Fruit fly (Drosophila melanogaster) whole organism, embryonic: ENCODE measurements around the gene sit.

Experiments used
- BEAF-32 ChIP-seq: fragments of 200-800 bp; sonication (Bioruptor generic); optimal IDR thresholded peaks from 3 replicates; lab custom pipeline; 2017; ENCODE audit warnings: missing biosample characterization, missing genetic modification characterization, mild to moderate bottlenecking, moderate library complexity, missing genetic modification reagents
- Blimp-1 ChIP-seq: fragments of 200-800 bp; sonication (Bioruptor generic); optimal IDR thresholded peaks from 3 replicates; lab custom pipeline; 2018; ENCODE audit warnings: missing biosample characterization, missing genetic modification characterization, mild to moderate bottlenecking, moderate library complexity, missing genetic modification reagents
- CG12659 ChIP-seq: fragments of 200-800 bp; sonication (Bioruptor generic); optimal IDR thresholded peaks from 3 replicates; lab custom pipeline; 2017; ENCODE audit warnings: mild to moderate bottlenecking, missing biosample characterization, missing genetic modification reagents, missing genetic modification characterization
- CG15011 ChIP-seq: fragments of 200-800 bp; sonication (Bioruptor generic); optimal IDR thresholded peaks from 3 replicates; lab custom pipeline; 2018; ENCODE audit warnings: missing biosample characterization, mild to moderate bottlenecking, missing genetic modification characterization
- CG15601 ChIP-seq: fragments of 200-800 bp; sonication (Bioruptor generic); optimal IDR thresholded peaks from 3 replicates; lab custom pipeline; 2019; ENCODE audit warnings: missing biosample characterization, mild to moderate bottlenecking, missing genetic modification characterization, moderate library complexity
- CG16863 ChIP-seq: fragments of 200-800 bp; sonication (Bioruptor generic); optimal IDR thresholded peaks from 3 replicates; lab custom pipeline; 2016; ENCODE audit warnings: missing biosample characterization, missing genetic modification characterization
- CG17802 ChIP-seq: fragments of 200-800 bp; sonication (Bioruptor generic); optimal IDR thresholded peaks from 2 replicates; lab custom pipeline; 2018; ENCODE audit warnings: missing biosample characterization, mild to moderate bottlenecking, missing genetic modification characterization, moderate library complexity
- CG18011 ChIP-seq: fragments of 200-800 bp; sonication (Bioruptor generic); optimal IDR thresholded peaks from 2 replicates; lab custom pipeline; 2017; ENCODE audit warnings: missing biosample characterization, missing genetic modification characterization, mild to moderate bottlenecking, moderate library complexity, missing genotype
- CG3065 ChIP-seq: fragments of 200-800 bp; sonication (Bioruptor generic); optimal IDR thresholded peaks from 2 replicates; lab custom pipeline; 2016; ENCODE audit warnings: missing biosample characterization, missing genetic modification characterization
- CG34422 ChIP-seq: fragments of 200-800 bp; sonication (Bioruptor generic); IDR thresholded peaks from 3 replicates; pipeline ENCODE4 v1.3.6; 2022; ENCODE audit warnings: missing biosample characterization, missing genetic modification characterization
- CG43689 ChIP-seq: fragments of 200-800 bp; sonication (Bioruptor generic); IDR thresholded peaks from 2 replicates; pipeline ENCODE4 v1.3.6; 2022; ENCODE audit warnings: missing biosample characterization, missing genetic modification characterization
- CG4617 ChIP-seq: fragments of 200-800 bp; sonication (Bioruptor generic); optimal IDR thresholded peaks from 3 replicates; lab custom pipeline; 2016; ENCODE audit warnings: missing biosample characterization, missing genetic modification characterization, borderline replicate concordance
- CG6254 ChIP-seq: fragments of 200-800 bp; sonication (Bioruptor generic); optimal IDR thresholded peaks from 3 replicates; lab custom pipeline; 2017; ENCODE audit warnings: mild to moderate bottlenecking, missing biosample characterization, missing genetic modification reagents, missing genetic modification characterization
- CG6791 ChIP-seq: fragments of 200-800 bp; sonication (Bioruptor generic); IDR thresholded peaks from 3 replicates; pipeline ENCODE4 v1.3.6; 2022; ENCODE audit warnings: missing biosample characterization, missing genetic modification characterization; ENCODE audit not compliant: partially characterized antibody
- CG7745 ChIP-seq: fragments of 200-800 bp; sonication (Bioruptor generic); optimal IDR thresholded peaks from 2 replicates; lab custom pipeline; 2018; ENCODE audit warnings: missing biosample characterization, mild to moderate bottlenecking, missing genetic modification characterization, moderate library complexity
- CTCF ChIP-seq: fragments of 200-800 bp; sonication (Bioruptor generic); optimal IDR thresholded peaks from 2 replicates; lab custom pipeline; 2017; ENCODE audit warnings: missing biosample characterization, mild to moderate bottlenecking, missing genetic modification characterization, moderate library complexity
- Dad ChIP-seq: fragments of 200-800 bp; sonication (Bioruptor generic); optimal IDR thresholded peaks from 3 replicates; lab custom pipeline; 2016; ENCODE audit warnings: missing biosample characterization, missing genetic modification characterization
- Dref ChIP-seq: fragments of 200-800 bp; sonication (Bioruptor generic); IDR thresholded peaks from 2 replicates; pipeline ENCODE4 v1.3.6; 2022; ENCODE audit warnings: missing biosample characterization, missing genetic modification characterization
- E2f2 ChIP-seq: fragments of 200-800 bp; sonication (Bioruptor generic); IDR thresholded peaks from 2 replicates; pipeline ENCODE4 v1.3.6; 2022; ENCODE audit warnings: missing biosample characterization, missing genetic modification characterization
- Ets97D ChIP-seq: fragments of 200-800 bp; sonication (Bioruptor generic); optimal IDR thresholded peaks from 3 replicates; lab custom pipeline; 2016; ENCODE audit warnings: missing biosample characterization, missing genetic modification characterization
- Hsf ChIP-seq: fragments of 200-800 bp; sonication (Bioruptor generic); optimal IDR thresholded peaks from 3 replicates; lab custom pipeline; 2016; ENCODE audit warnings: missing biosample characterization, missing genetic modification characterization
- Opbp ChIP-seq: fragments of 200-800 bp; sonication (Bioruptor generic); IDR thresholded peaks from 3 replicates; pipeline ENCODE4 v1.3.6; 2022; ENCODE audit warnings: missing biosample characterization, missing genetic modification characterization; ENCODE audit not compliant: partially characterized antibody
- Rfx ChIP-seq: fragments of 200-800 bp; sonication (Bioruptor generic); IDR thresholded peaks from 2 replicates; pipeline ENCODE4 v1.3.6; 2022; ENCODE audit warnings: missing biosample characterization, missing genetic modification characterization
- Sry-δ ChIP-seq: fragments of 200-800 bp; sonication (Bioruptor generic); optimal IDR thresholded peaks from 2 replicates; lab custom pipeline; 2016; ENCODE audit warnings: missing biosample characterization, missing genetic modification characterization
- Ssrp ChIP-seq: fragments of 200-800 bp; sonication (Bioruptor generic); optimal IDR thresholded peaks from 2 replicates; lab custom pipeline; 2018; ENCODE audit warnings: missing biosample characterization, mild to moderate bottlenecking, missing genetic modification characterization, moderate library complexity
- bowl ChIP-seq: fragments of 200-800 bp; sonication (Bioruptor generic); IDR thresholded peaks from 2 replicates; pipeline ENCODE4 v1.3.6; 2022; ENCODE audit warnings: missing biosample characterization, missing genetic modification characterization
- btn ChIP-seq: fragments of 200-800 bp; sonication (Bioruptor generic); optimal IDR thresholded peaks from 2 replicates; lab custom pipeline; 2016; ENCODE audit warnings: missing biosample characterization, missing genetic modification characterization
- cg ChIP-seq: fragments of 200-800 bp; sonication (Bioruptor generic); optimal IDR thresholded peaks from 3 replicates; lab custom pipeline; 2019; ENCODE audit warnings: missing biosample characterization, mild to moderate bottlenecking, missing genetic modification characterization, moderate library complexity
- chinmo ChIP-seq: fragments of 200-800 bp; sonication (Bioruptor generic); IDR thresholded peaks from 4 replicates; pipeline ENCODE4 v1.3.6; 2022; ENCODE audit warnings: missing biosample characterization, missing genetic modification characterization; ENCODE audit not compliant: partially characterized antibody
- ham ChIP-seq: fragments of 200-800 bp; sonication (Bioruptor generic); IDR thresholded peaks from 2 replicates; pipeline ENCODE4 v1.3.6; 2022; ENCODE audit warnings: missing biosample characterization, missing genetic modification characterization
- kah ChIP-seq: fragments of 200-800 bp; sonication (Bioruptor generic); optimal IDR thresholded peaks from 2 replicates; lab custom pipeline; 2018; ENCODE audit warnings: missing biosample characterization, mild to moderate bottlenecking, missing genetic modification characterization
- pita ChIP-seq: fragments of 200-800 bp; sonication (Bioruptor generic); optimal IDR thresholded peaks from 2 replicates; lab custom pipeline; 2017; ENCODE audit warnings: missing biosample characterization, mild to moderate bottlenecking, missing genetic modification characterization
- pum ChIP-seq: fragments of 200-800 bp; sonication (Bioruptor generic); optimal IDR thresholded peaks from 2 replicates; lab custom pipeline; 2016; ENCODE audit warnings: missing biosample characterization, missing genetic modification characterization
- pzg ChIP-seq: fragments of 200-800 bp; sonication (Bioruptor generic); optimal IDR thresholded peaks from 3 replicates; lab custom pipeline; 2018; ENCODE audit warnings: missing biosample characterization, mild to moderate bottlenecking, missing genetic modification characterization, moderate library complexity
- repo ChIP-seq: fragments of 200-800 bp; sonication (Bioruptor generic); optimal IDR thresholded peaks from 2 replicates; lab custom pipeline; 2016; ENCODE audit warnings: missing biosample characterization, missing genetic modification characterization
- row ChIP-seq: fragments of 200-800 bp; sonication (Bioruptor generic); IDR thresholded peaks from 3 replicates; pipeline ENCODE4 v1.3.6; 2022; ENCODE audit warnings: missing biosample characterization, missing genetic modification characterization
- sd ChIP-seq: fragments of 200-800 bp; sonication (Bioruptor generic); optimal IDR thresholded peaks from 3 replicates; lab custom pipeline; 2018; ENCODE audit warnings: missing biosample characterization, mild to moderate bottlenecking, missing genetic modification characterization, moderate library complexity
- sens ChIP-seq: fragments of 200-800 bp; sonication (Bioruptor generic); peaks from one replicate; lab custom pipeline; 2016; ENCODE audit warnings: missing biosample characterization, missing genetic modification characterization
- sim ChIP-seq: fragments of 200-800 bp; sonication (Bioruptor generic); IDR thresholded peaks from 2 replicates; pipeline ENCODE4 v1.3.6; 2022; ENCODE audit warnings: missing biosample characterization, missing genetic modification characterization
- sna ChIP-seq: fragments of 200-800 bp; sonication (Bioruptor generic); IDR thresholded peaks from 2 replicates; pipeline ENCODE4 v1.3.6; 2022; ENCODE audit warnings: missing biosample characterization, missing genetic modification characterization; ENCODE audit not compliant: partially characterized antibody
- sqz ChIP-seq: fragments of 200-800 bp; sonication (Bioruptor generic); optimal IDR thresholded peaks from 3 replicates; lab custom pipeline; 2018; ENCODE audit warnings: missing biosample characterization, mild to moderate bottlenecking, missing genetic modification characterization
- stwl ChIP-seq: fragments of 200-800 bp; sonication (Bioruptor generic); optimal IDR thresholded peaks from 3 replicates; lab custom pipeline; 2018; ENCODE audit warnings: missing biosample characterization, mild to moderate bottlenecking, missing genetic modification characterization, moderate library complexity
- tin ChIP-seq: fragments of 200-800 bp; sonication (Bioruptor generic); optimal IDR thresholded peaks from 3 replicates; lab custom pipeline; 2016; ENCODE audit warnings: missing biosample characterization, missing genetic modification characterization

sit gene

DNA sequence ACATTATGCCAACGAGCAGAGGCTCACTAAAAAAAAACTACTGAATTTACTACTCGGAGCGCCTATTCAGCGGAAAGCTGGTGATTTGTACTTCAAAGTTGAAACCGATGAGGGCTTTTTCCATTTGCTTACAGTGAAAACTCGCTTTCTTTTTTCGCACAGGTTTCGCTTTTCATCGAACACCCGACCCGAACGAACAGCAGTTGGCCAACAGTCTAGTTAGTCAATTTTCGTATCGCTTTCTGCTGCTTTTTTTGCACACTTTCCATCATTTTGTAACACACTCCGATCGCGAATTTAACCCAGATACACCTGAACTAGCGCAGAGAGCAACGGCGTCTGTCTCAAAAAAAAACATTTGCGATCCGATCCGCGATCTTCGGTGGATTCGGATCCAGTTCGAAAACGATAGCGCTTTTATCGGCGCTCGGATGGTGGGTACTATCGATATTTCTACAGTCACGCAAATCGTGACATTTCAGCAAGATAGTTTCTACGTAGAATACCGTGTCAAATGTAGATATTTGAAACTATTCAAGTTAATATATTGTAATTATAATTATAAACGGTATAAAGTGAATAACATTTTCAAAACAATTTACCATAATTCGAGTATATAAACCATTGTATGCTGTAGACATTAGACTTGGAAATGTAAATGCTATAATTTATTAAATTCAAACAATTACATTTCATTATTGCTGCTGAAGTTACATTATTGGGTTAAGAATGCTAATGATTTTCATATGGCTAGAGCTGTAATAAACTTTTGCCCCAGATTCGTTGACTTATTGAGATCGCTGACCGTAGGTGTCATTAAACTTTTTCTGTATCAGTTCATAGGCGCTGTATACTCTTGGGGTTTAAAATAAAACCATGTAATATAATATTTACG is 33.9 kb downstream of the sit start, which contains the start of gene CG5346 (continued):
- TF ChIP-seq kah (GFP tag; lab: Kevin White, UChicago) (no peak), CG17802 (tag; lab: Kevin White, UChicago) (no peak), stwl (peak; percentile 67), Ssrp (tag; lab: Kevin White, UChicago) (no peak), sqz (GFP tag; lab: Kevin White, UChicago) (peak; percentile 60), sna (GFP tag; lab: Robert Waterston, UW) (peak; percentile 47; the same call in 1 of the 2 replicates), CG18011 (no peak), repo (no peak), sim (GFP tag; lab: Robert Waterston, UW) (no peak), CG15011 (GFP tag; lab: Kevin White, UChicago) (no peak), pum (GFP tag; lab: Kevin White, UChicago) (no peak), Blimp-1 (GFP tag; lab: Kevin White, UChicago) (peak; percentile 33), Dad (GFP tag; lab: Kevin White, UChicago) (no peak), CG6791 (GFP tag; lab: Robert Waterston, UW) (peak; percentile 83), ham (GFP tag; lab: Robert Waterston, UW) (no peak), sd (tag; lab: Kevin White, UChicago) (peak; percentile 50), Sry-δ (GFP tag; lab: Kevin White, UChicago) (peak; percentile 60), row (GFP tag; lab: Robert Waterston, UW) (peak; percentile 34; the same call in 2 of the 3 replicates), Opbp (GFP tag; lab: Robert Waterston, UW) (peak; percentile 88), pita (GFP tag; lab: Kevin White, UChicago) (no peak), E2f2 (GFP tag; lab: Robert Waterston, UW) (peak; percentile 69), CG12659 (GFP tag; lab: Kevin White, UChicago) (peak; percentile 61), btn (GFP tag; lab: Kevin White, UChicago) (no peak), bowl (GFP tag; lab: Robert Waterston, UW) (no peak), Hsf (no peak), CG4617 (no peak), sens (GFP tag; lab: Kevin White, UChicago) (peak; percentile 46), CG43689 (GFP tag; lab: Robert Waterston, UW) (no peak), CG15601 (tag; lab: Kevin White, UChicago) (no peak), pzg (GFP tag; lab: Kevin White, UChicago) (peak; percentile 53), Ets97D (GFP tag; lab: Kevin White, UChicago) (peak; percentile 23), Rfx (peak; percentile 30; the same call in 1 of the 2 replicates), Dref (peak; percentile 91), tin (no peak), cg (GFP tag; lab: Kevin White, UChicago) (no peak), CG3065 (GFP tag; lab: Kevin White, UChicago) (no peak), CG34422 (GFP tag; lab: Robert Waterston, UW) (no peak), CTCF (GFP tag; lab: Kevin White, UChicago) (peak; percentile 56), CG6254 (GFP tag; lab: Kevin White, UChicago) (no peak), chinmo (GFP tag; lab: Robert Waterston, UW) (peak; percentile 80; the same call in 1 of the 4 replicates), CG16863 (GFP tag; lab: Kevin White, UChicago) (no peak), BEAF-32 (GFP tag; lab: Kevin White, UChicago) (peak; percentile 82), CG7745 (tag; lab: Kevin White, UChicago) (no peak)
